Worm (Caenorhabditis elegans): ENCODE results near the gene Y69A2AR.28.

Y69A2AR.28 gene

ce11 chrIV:2599634-2600033 is 13.2 kb downstream of the Y69A2AR.28 start (continued):
- TF ChIP-seq madf-2 (tag; optimal IDR thresholded peaks at IDR 0.05): no peak
- no peak for TF ChIP-seq hlh-13 (GFP tag; optimal IDR thresholded peaks at IDR 0.05)
- TF ChIP-seq hlh-30 (tag; optimal IDR thresholded peaks at IDR 0.05; ENCODE audit: insufficient read depth): peak; percentile 98
- no peak for TF ChIP-seq odd-2 (tag; optimal IDR thresholded peaks at IDR 0.05)
- no peak for TF ChIP-seq pha-2 (tag; optimal IDR thresholded peaks at IDR 0.05)
- no peak for TF ChIP-seq F13H6.1 (tag; optimal IDR thresholded peaks at IDR 0.05)
- TF ChIP-seq dmd-4 (tag; optimal IDR thresholded peaks at IDR 0.05; ENCODE audit: borderline replicate concordance): no peak
- no peak for TF ChIP-seq ttx-3 (tag; optimal IDR thresholded peaks at IDR 0.05)
- TF ChIP-seq ceh-30 (tag; optimal IDR thresholded peaks at IDR 0.05): no peak
- no peak for TF ChIP-seq ahr-1 (tag; optimal IDR thresholded peaks at IDR 0.05)
- TF ChIP-seq ceh-14 (tag; optimal IDR thresholded peaks at IDR 0.05): no peak
- TF ChIP-seq tbx-2 (tag; optimal IDR thresholded peaks at IDR 0.05): peak; percentile 80
- peak; percentile 90 for TF ChIP-seq ceh-31 (tag; optimal IDR thresholded peaks at IDR 0.05)
- TF ChIP-seq ceh-48 (tag; optimal IDR thresholded peaks at IDR 0.05): peak; percentile 79

ce11 chrIV:2597417-2597816 is 15.4 kb downstream of the Y69A2AR.28 start, which contains the start of gene Y69A2AR.47:
Y69A2AR.47 (plus strand) TSS chrIV:2597717.
- TF ChIP-seq ceh-6 (GFP tag; optimal IDR thresholded peaks at IDR 0.05) (no peak), ceh-19 (GFP tag; optimal IDR thresholded peaks at IDR 0.05) (no peak), ets-4 (tag; optimal IDR thresholded peaks at IDR 0.05) (no peak)

ce11 chrIV:2581483-2581882 is 31.4 kb downstream of the Y69A2AR.28 start, which contains the start of gene nhr-242:
nhr-242 (minus strand) TSS chrIV:2581583.
- TF ChIP-seq dve-1 (tag; optimal IDR thresholded peaks at IDR 0.05) (no peak), fkh-6 (tag; optimal IDR thresholded peaks at IDR 0.05) (no peak), F13H6.1 (tag; optimal IDR thresholded peaks at IDR 0.05) (no peak), ama-1 (optimal IDR thresholded peaks at IDR 0.05) (no peak), sox-4 (tag; optimal IDR thresholded peaks at IDR 0.05) (no peak), ceh-6 (GFP tag; optimal IDR thresholded peaks at IDR 0.05) (no peak), lim-6 (tag; optimal IDR thresholded peaks at IDR 0.05) (no peak), ceh-14 (tag; optimal IDR thresholded peaks at IDR 0.05) (no peak), hlh-6 (tag; optimal IDR thresholded peaks at IDR 0.05) (no peak)

- TF ChIP-seq eyg-1 (tag; optimal IDR thresholded peaks at IDR 0.05): no peak
- TF ChIP-seq hlh-15 (tag; optimal IDR thresholded peaks at IDR 0.05): no peak
- TF ChIP-seq unc-42 (tag; optimal IDR thresholded peaks at IDR 0.05): no peak
- TF ChIP-seq ceh-9 (tag; optimal IDR thresholded peaks at IDR 0.05): no peak
- no peak for TF ChIP-seq unc-3 (GFP tag; conservative IDR thresholded peaks at IDR 0.05)
- no peak for TF ChIP-seq unc-3 (tag; optimal IDR thresholded peaks at IDR 0.05)
- TF ChIP-seq unc-86 (tag; optimal IDR thresholded peaks at IDR 0.05): no peak
- TF ChIP-seq Y22D7AL.16 (tag; optimal IDR thresholded peaks at IDR 0.05): no peak
- no peak for TF ChIP-seq unc-55 (GFP tag; optimal IDR thresholded peaks at IDR 0.05)
- TF ChIP-seq tbx-2 (tag; optimal IDR thresholded peaks at IDR 0.05): no peak
Observed at ce11 chrIV:2573122-2573521, 39.7 kb downstream of the Y69A2AR.28 start.

- TF ChIP-seq hlh-6 (tag; optimal IDR thresholded peaks at IDR 0.05) (no peak), hlh-8 (tag; optimal IDR thresholded peaks at IDR 0.05) (no peak), ceh-22 (tag; optimal IDR thresholded peaks at IDR 0.05) (no peak), zip-5 (tag; optimal IDR thresholded peaks at IDR 0.05) (no peak), fkh-6 (tag; optimal IDR thresholded peaks at IDR 0.05) (no peak), hlh-30 (tag; optimal IDR thresholded peaks at IDR 0.05; ENCODE audit: insufficient read depth) (no peak), pros-1 (tag; optimal IDR thresholded peaks at IDR 0.05) (no peak), ceh-2 (tag; optimal IDR thresholded peaks at IDR 0.05) (no peak), ztf-16 (tag; optimal IDR thresholded peaks at IDR 0.05) (no peak), ceh-48 (tag; optimal IDR thresholded peaks at IDR 0.05) (no peak), ets-4 (tag; optimal IDR thresholded peaks at IDR 0.05) (no peak), lin-11 (tag; optimal IDR thresholded peaks at IDR 0.05) (no peak), ceh-18 (tag; optimal IDR thresholded peaks at IDR 0.05) (no peak), gmeb-2 (tag; optimal IDR thresholded peaks at IDR 0.05) (no peak), sox-4 (tag; optimal IDR thresholded peaks at IDR 0.05) (no peak), ceh-19 (GFP tag; optimal IDR thresholded peaks at IDR 0.05) (no peak)
Observed at ce11 chrIV:2572107-2572506, 40.8 kb downstream of the Y69A2AR.28 start, which contains the start of gene Y69A2AR.51. Y69A2AR.51 (plus strand) TSS chrIV:2572407.

All from whole organism, late embryonic.